Fruit fly (Drosophila melanogaster) Kc167 (cell line): ENCODE results near the gene CG6163.

ENCODE experiments used
- Myc ChIP-seq: fragments of >200 bp; optimal IDR thresholded peaks from 2 replicates; lab custom pipeline; 2017; ENCODE audit warnings: missing external identifiers
- Sin3A ChIP-seq: fragments of >200 bp; optimal IDR thresholded peaks from 2 replicates; lab custom pipeline; 2018; ENCODE audit warnings: missing external identifiers
- h ChIP-seq: fragments of >200 bp; optimal IDR thresholded peaks from 3 replicates; lab custom pipeline; 2018; ENCODE audit warnings: missing external identifiers
- insv ChIP-seq: fragments of >200 bp; optimal IDR thresholded peaks from 3 replicates; lab custom pipeline; 2018; ENCODE audit warnings: missing external identifiers
- psq ChIP-seq: fragments of >200 bp; optimal IDR thresholded peaks from 2 replicates; lab custom pipeline; 2017; ENCODE audit warnings: missing external identifiers

- TF ChIP-seq insv (lab: Kevin White, UChicago) = no peak
- TF ChIP-seq psq (lab: Kevin White, UChicago) = no peak
- TF ChIP-seq Myc (lab: Kevin White, UChicago) = no peak
- TF ChIP-seq h (lab: Kevin White, UChicago) = no peak
- TF ChIP-seq Sin3A (lab: Kevin White, UChicago) = no peak
Observed at dm6 chr3L:11312698-11313097, 52.0 kb downstream of the CG6163 start.
